Fruit fly (Drosophila melanogaster) whole organism, pupa: ENCODE measurements around the gene CG6508.

Experiments
- CG10348 ChIP-seq: fragments of 200-800 bp; sonication (Bioruptor generic); IDR thresholded peaks from 2 replicates; pipeline ENCODE4 v1.3.6; 2022; ENCODE audit warnings: missing biosample characterization, missing genetic modification characterization
- CG12605 ChIP-seq: fragments of 200-800 bp; sonication (Bioruptor generic); IDR thresholded peaks from 2 replicates; pipeline ENCODE4 v1.3.6; 2022; ENCODE audit warnings: missing biosample characterization, missing genetic modification characterization
- CG13204 ChIP-seq: fragments of 200-800 bp; sonication (Bioruptor generic); optimal IDR thresholded peaks from 2 replicates; lab custom pipeline; 2018; ENCODE audit warnings: missing biosample characterization, mild to moderate bottlenecking, missing genetic modification characterization, moderate library complexity
- CG14655 ChIP-seq: fragments of 200-800 bp; sonication (Bioruptor generic); optimal IDR thresholded peaks from 3 replicates; lab custom pipeline; 2017; ENCODE audit warnings: mild to moderate bottlenecking, missing biosample characterization, missing genetic modification reagents, missing genetic modification characterization
- CG15710 ChIP-seq: fragments of 200-800 bp; sonication (Bioruptor generic); optimal IDR thresholded peaks from 2 replicates; lab custom pipeline; 2018; ENCODE audit warnings: missing biosample characterization, mild to moderate bottlenecking, missing genetic modification characterization, moderate library complexity
- CG17806 ChIP-seq: fragments of 200-800 bp; sonication (Bioruptor generic); optimal IDR thresholded peaks from 2 replicates; lab custom pipeline; 2018; ENCODE audit warnings: missing biosample characterization, mild to moderate bottlenecking, missing genetic modification characterization, moderate library complexity
- CG32121 ChIP-seq: fragments of 200-800 bp; sonication (Bioruptor generic); IDR thresholded peaks from 2 replicates; pipeline ENCODE4 v1.3.6; 2022; ENCODE audit warnings: missing biosample characterization, missing genetic modification characterization
- CG34367 ChIP-seq: fragments of 200-800 bp; sonication (Bioruptor generic); optimal IDR thresholded peaks from 2 replicates; lab custom pipeline; 2018; ENCODE audit warnings: missing biosample characterization, mild to moderate bottlenecking, missing genetic modification characterization
- CG4496 ChIP-seq: fragments of 200-800 bp; sonication (Bioruptor generic); IDR thresholded peaks from 3 replicates; pipeline ENCODE4 v1.3.6; 2022; ENCODE audit warnings: missing biosample characterization, missing genetic modification characterization
- CG8159 ChIP-seq: fragments of 200-800 bp; sonication (Bioruptor generic); optimal IDR thresholded peaks from 3 replicates; lab custom pipeline; 2018; ENCODE audit warnings: missing biosample characterization, mild to moderate bottlenecking, missing genetic modification characterization, moderate library complexity
- CG8301 ChIP-seq: fragments of 200-800 bp; sonication (Bioruptor generic); optimal IDR thresholded peaks from 2 replicates; lab custom pipeline; 2018; ENCODE audit warnings: missing biosample characterization, mild to moderate bottlenecking, missing genetic modification characterization
- CG9948 ChIP-seq: fragments of 200-800 bp; sonication (Bioruptor generic); optimal IDR thresholded peaks from 2 replicates; lab custom pipeline; 2018; ENCODE audit warnings: missing biosample characterization, mild to moderate bottlenecking, missing genetic modification characterization, moderate library complexity
- D1 ChIP-seq: fragments of 200-800 bp; sonication (Bioruptor generic); optimal IDR thresholded peaks from 2 replicates; lab custom pipeline; 2018; ENCODE audit warnings: missing biosample characterization, mild to moderate bottlenecking, missing genetic modification characterization, moderate library complexity
- EcR ChIP-seq: fragments of 200-800 bp; sonication (Bioruptor generic); optimal IDR thresholded peaks from 3 replicates; lab custom pipeline; 2019; ENCODE audit warnings: missing biosample characterization, missing genetic modification characterization, mild to moderate bottlenecking, moderate library complexity, missing genetic modification reagents
- Ets98B ChIP-seq: fragments of 200-800 bp; sonication (Bioruptor generic); IDR thresholded peaks from 2 replicates; pipeline ENCODE4 v1.3.6; 2022; ENCODE audit warnings: missing biosample characterization, missing genetic modification characterization
- Pif1A ChIP-seq: fragments of 200-800 bp; sonication (Bioruptor generic); optimal IDR thresholded peaks from 3 replicates; lab custom pipeline; 2016; ENCODE audit warnings: missing biosample characterization, missing genetic modification characterization
- Pif1B ChIP-seq: fragments of 200-800 bp; sonication (Bioruptor generic); optimal IDR thresholded peaks from 3 replicates; lab custom pipeline; 2016; ENCODE audit warnings: missing biosample characterization, missing genetic modification characterization
- Snoo ChIP-seq: fragments of 200-800 bp; sonication (Bioruptor generic); optimal IDR thresholded peaks from 3 replicates; lab custom pipeline; 2017; ENCODE audit warnings: missing biosample characterization, mild to moderate bottlenecking, missing genetic modification characterization, inconsistent platforms
- fd96Ca ChIP-seq: fragments of 200-800 bp; sonication (Bioruptor generic); IDR thresholded peaks from 3 replicates; pipeline ENCODE4 v1.3.6; 2022; ENCODE audit warnings: missing biosample characterization, missing genetic modification characterization
- gl ChIP-seq: fragments of 200-800 bp; sonication (Bioruptor generic); optimal IDR thresholded peaks from 2 replicates; lab custom pipeline; 2018; ENCODE audit warnings: missing biosample characterization, mild to moderate bottlenecking, missing genetic modification characterization
- rn ChIP-seq: fragments of 200-800 bp; sonication (Bioruptor generic); IDR thresholded peaks from 2 replicates; pipeline ENCODE4 v1.3.6; 2022; ENCODE audit warnings: missing biosample characterization, missing genetic modification characterization

Gene CG6508

DNA sequence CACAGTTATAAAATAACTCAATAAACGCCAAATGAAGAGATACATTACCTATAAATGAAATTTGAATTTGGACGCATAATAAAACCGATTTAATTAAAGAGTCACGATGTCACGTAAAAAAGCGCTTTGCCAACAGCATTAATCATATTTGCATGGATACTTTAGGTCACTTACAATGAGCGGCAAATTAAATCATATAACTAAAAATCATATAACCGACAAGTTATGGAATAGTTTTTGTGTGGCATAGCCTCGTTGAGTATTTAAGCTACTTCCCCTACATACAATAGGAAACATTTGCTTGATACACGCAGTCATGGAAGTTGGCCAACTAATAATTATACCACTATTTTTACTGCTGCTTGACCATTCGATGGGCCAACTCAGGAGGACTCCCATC is at the start of gene CG6508:
TSS of gene CG6508 (plus strand) at position 301 of the 400 bp plus-strand sequence.
- no peak for TF ChIP-seq rn
- TF ChIP-seq CG10348 (GFP tag; lab: Robert Waterston, UW): no peak
- no peak for TF ChIP-seq CG34367 (tag; lab: Kevin White, UChicago)

dm6 chr2L:10769708-10770107 is 49.2 kb upstream of the CG6508 start, which contains the start of gene CG6724:
Gene CG6724 (minus strand): TSS chr2L:10769952.
- TF ChIP-seq fd96Ca (GFP tag; lab: Robert Waterston, UW): no peak
- TF ChIP-seq Ets98B (GFP tag; lab: Robert Waterston, UW): no peak
- no peak for TF ChIP-seq EcR
- no peak for TF ChIP-seq rn
- TF ChIP-seq CG12605: no peak
- no peak for TF ChIP-seq CG9948
- TF ChIP-seq CG15710: no peak
- TF ChIP-seq CG32121 (GFP tag; lab: Robert Waterston, UW): no peak
- TF ChIP-seq CG10348 (GFP tag; lab: Robert Waterston, UW): no peak
- no peak for TF ChIP-seq Pif1A (GFP tag; lab: Kevin White, UChicago)
- no peak for TF ChIP-seq Snoo (tag; lab: Kevin White, UChicago)
- no peak for TF ChIP-seq CG17806 (tag; lab: Kevin White, UChicago)
- no peak for TF ChIP-seq CG4496 (GFP tag; lab: Robert Waterston, UW)
- TF ChIP-seq, all 21 proteins: peak for 0

DNA sequence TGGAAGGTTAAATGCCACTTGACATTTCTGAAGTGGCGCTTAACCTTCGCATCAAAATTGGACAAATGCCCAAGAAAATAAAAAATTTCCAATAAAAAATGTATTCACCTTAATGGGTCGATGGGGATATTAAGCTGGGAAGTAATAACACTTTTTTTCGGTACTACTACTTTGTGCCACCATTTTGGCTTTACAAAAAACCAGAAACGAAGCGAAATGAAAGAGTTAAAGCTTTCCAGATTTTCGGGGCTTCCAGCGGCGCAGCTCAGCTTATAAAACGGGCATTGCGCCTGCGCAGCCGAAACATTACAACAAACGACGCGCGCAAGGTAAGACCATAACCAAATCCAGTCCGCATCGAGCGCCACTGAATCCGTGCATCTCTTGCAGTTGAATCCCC is 48.3 kb upstream of the CG6508 start, which contains the start of gene CG17127:
TSS of gene CG17127 (plus strand) at position 301 of the 400 bp plus-strand sequence.
- TF ChIP-seq CG8159: no peak
- TF ChIP-seq CG9948: no peak
- no peak for TF ChIP-seq CG4496 (GFP tag; lab: Robert Waterston, UW)
- no peak for TF ChIP-seq CG15710
- no peak for TF ChIP-seq D1 (tag; lab: Kevin White, UChicago)
- no peak for TF ChIP-seq EcR
- no peak for TF ChIP-seq CG32121 (GFP tag; lab: Robert Waterston, UW)
- no peak for TF ChIP-seq CG34367 (tag; lab: Kevin White, UChicago)
- no peak for TF ChIP-seq Pif1A (GFP tag; lab: Kevin White, UChicago)
- TF ChIP-seq rn: no peak
- TF ChIP-seq fd96Ca (GFP tag; lab: Robert Waterston, UW): no peak; the same call in 2 of the 3 replicates
- no peak; the same call in 1 of the 2 replicates for TF ChIP-seq Ets98B (GFP tag; lab: Robert Waterston, UW)
- TF ChIP-seq CG17806 (tag; lab: Kevin White, UChicago): no peak
- TF ChIP-seq Snoo (tag; lab: Kevin White, UChicago): no peak
- TF ChIP-seq CG10348 (GFP tag; lab: Robert Waterston, UW): no peak
- TF ChIP-seq, all 21 proteins: peak for 0

- TF ChIP-seq CG12605 (peak; percentile 42; the same call in 1 of the 2 replicates), CG32121 (GFP tag; lab: Robert Waterston, UW) (no peak), CG4496 (GFP tag; lab: Robert Waterston, UW) (peak; percentile 33; the same call in 1 of the 3 replicates)
Measured at dm6 chr2L:10774041-10774440, 44.9 kb upstream of the CG6508 start.

- TF ChIP-seq CG17806 (tag; lab: Kevin White, UChicago): no peak
- TF ChIP-seq EcR: no peak
- TF ChIP-seq CG4496 (GFP tag; lab: Robert Waterston, UW): no peak
- TF ChIP-seq rn: no peak
- no peak for TF ChIP-seq CG15710
- no peak for TF ChIP-seq Pif1A (GFP tag; lab: Kevin White, UChicago)
- TF ChIP-seq CG12605: no peak
- TF ChIP-seq CG13204 (GFP tag; lab: Kevin White, UChicago): no peak
- no peak for TF ChIP-seq Ets98B (GFP tag; lab: Robert Waterston, UW)
- TF ChIP-seq CG32121 (GFP tag; lab: Robert Waterston, UW): no peak
- no peak for TF ChIP-seq CG10348 (GFP tag; lab: Robert Waterston, UW)
Measured at dm6 chr2L:10781252-10781651, 37.7 kb upstream of the CG6508 start.

dm6 chr2L:10789922-10790321 is 29.0 kb upstream of the CG6508 start, which contains the start of gene CG31870:
Gene CG31870 (plus strand): TSS chr2L:10790222.
- no peak for TF ChIP-seq CG8301 (tag; lab: Kevin White, UChicago)
- no peak for TF ChIP-seq EcR
- TF ChIP-seq fd96Ca (GFP tag; lab: Robert Waterston, UW): no peak
- TF ChIP-seq CG8159: no peak
- TF ChIP-seq CG10348 (GFP tag; lab: Robert Waterston, UW): no peak
- TF ChIP-seq Pif1B: no peak
- TF ChIP-seq CG12605: no peak
- TF ChIP-seq CG34367 (tag; lab: Kevin White, UChicago): no peak
- TF ChIP-seq CG14655 (GFP tag; lab: Kevin White, UChicago): no peak
- no peak for TF ChIP-seq CG32121 (GFP tag; lab: Robert Waterston, UW)
- TF ChIP-seq Ets98B (GFP tag; lab: Robert Waterston, UW): no peak
- TF ChIP-seq CG17806 (tag; lab: Kevin White, UChicago): no peak
- no peak for TF ChIP-seq CG15710
- no peak for TF ChIP-seq D1 (tag; lab: Kevin White, UChicago)

- peak; percentile 29 for TF ChIP-seq gl (tag; lab: Kevin White, UChicago)
- TF ChIP-seq CG13204 (GFP tag; lab: Kevin White, UChicago): no peak
- no peak for TF ChIP-seq rn
- peak; percentile 71 for TF ChIP-seq Pif1A (GFP tag; lab: Kevin White, UChicago)
- no peak; the same call in 2 of the 3 replicates for TF ChIP-seq CG4496 (GFP tag; lab: Robert Waterston, UW)
- no peak for TF ChIP-seq CG10348 (GFP tag; lab: Robert Waterston, UW)
- TF ChIP-seq Snoo (tag; lab: Kevin White, UChicago): peak; percentile 76
- TF ChIP-seq D1 (tag; lab: Kevin White, UChicago): no peak
- peak; percentile 38 for TF ChIP-seq CG8301 (tag; lab: Kevin White, UChicago)
- TF ChIP-seq EcR: peak; percentile 11
- TF ChIP-seq CG17806 (tag; lab: Kevin White, UChicago): peak; percentile 66
- TF ChIP-seq CG34367 (tag; lab: Kevin White, UChicago): peak; percentile 18
- TF ChIP-seq CG12605: no peak; the same call in 1 of the 2 replicates
- TF ChIP-seq Pif1B: peak; percentile 57
- no peak for TF ChIP-seq Ets98B (GFP tag; lab: Robert Waterston, UW)
- peak; percentile 44 for TF ChIP-seq CG8159
- TF ChIP-seq CG9948: peak; percentile 58
- TF ChIP-seq CG32121 (GFP tag; lab: Robert Waterston, UW): no peak
- peak; percentile 66 for TF ChIP-seq CG14655 (GFP tag; lab: Kevin White, UChicago)
- TF ChIP-seq fd96Ca (GFP tag; lab: Robert Waterston, UW): peak; percentile 57; the same call in 1 of the 3 replicates
- peak; percentile 49 for TF ChIP-seq CG15710
Measured at dm6 chr2L:10791343-10791742, 27.6 kb upstream of the CG6508 start.
